Fruit fly (Drosophila melanogaster): Measurements from ENCODE around the gene CG6333.
A peak's percentile ranks its signal among the peaks of the same experiment; 100 is the strongest.

Gene CG6333

DNA sequence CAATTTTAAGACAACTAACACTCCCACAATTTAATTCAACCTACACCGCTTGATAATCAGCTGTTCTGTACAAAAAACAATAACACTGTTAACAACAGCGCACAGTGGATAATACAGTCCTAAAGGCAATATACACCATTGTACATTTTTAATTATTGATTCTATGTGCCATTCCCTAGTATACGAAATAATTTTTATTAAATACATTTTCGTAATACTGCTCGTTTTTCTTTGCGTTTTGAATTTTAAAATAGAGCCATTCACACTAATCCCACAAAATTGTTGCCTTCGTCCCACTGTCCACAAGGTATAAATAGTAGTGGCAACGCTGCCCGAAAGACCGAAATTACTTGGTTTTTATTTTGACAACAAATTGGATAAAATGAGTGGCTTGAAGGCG lies 52.5 kb downstream of the CG6333 start, which contains the start of the genes Coq4 and CG32176 (continued):
- TF ChIP-seq tio (GFP tag; optimal IDR thresholded peaks at IDR 0.05): peak; percentile 98
- peak; percentile 97 for TF ChIP-seq CG4820 (GFP tag; optimal IDR thresholded peaks at IDR 0.05)
- peak; percentile 99 for TF ChIP-seq pho (GFP tag; optimal IDR thresholded peaks at IDR 0.05)
- peak; percentile 98 for TF ChIP-seq gcm (GFP tag; optimal IDR thresholded peaks at IDR 0.05)
- peak; percentile 98 for TF ChIP-seq CG14014 (GFP tag; IDR thresholded peaks at IDR 0.05)
- peak; percentile 97 for TF ChIP-seq Rx (GFP tag; IDR thresholded peaks at IDR 0.05)
- peak; percentile 95 for TF ChIP-seq CG13296 (GFP tag; optimal IDR thresholded peaks at IDR 0.05)
- peak; percentile 94 for TF ChIP-seq btn (GFP tag; optimal IDR thresholded peaks at IDR 0.05)
- peak; percentile 95 for TF ChIP-seq Hmx (GFP tag; optimal IDR thresholded peaks at IDR 0.05)
- TF ChIP-seq GATAe (GFP tag; conservative IDR thresholded peaks at IDR 0.05): peak; percentile 80
- TF ChIP-seq nom (GFP tag; optimal IDR thresholded peaks at IDR 0.05): peak; percentile 83
- no peak for TF ChIP-seq pan (optimal IDR thresholded peaks at IDR 0.05)
- peak in 1 of 2 experiments; percentile 99 for TF ChIP-seq pan (GFP tag; optimal IDR thresholded peaks at IDR 0.05 in 1 of 2, IDR thresholded peaks at IDR 0.05 in 1 of 2)
- peak; percentile 96 for TF ChIP-seq gsb (GFP tag; IDR thresholded peaks at IDR 0.05)
- peak; percentile 98 for TF ChIP-seq CG3726 (GFP tag; IDR thresholded peaks at IDR 0.05)
- peak; percentile 95 for TF ChIP-seq mirr (GFP tag; optimal IDR thresholded peaks at IDR 0.05)
- peak; percentile 97 for TF ChIP-seq CG33213 (GFP tag; optimal IDR thresholded peaks at IDR 0.05)
- peak; percentile 48 for TF ChIP-seq ato (GFP tag; IDR thresholded peaks at IDR 0.05; ENCODE audit: partially characterized antibody)
- peak; percentile 94 for TF ChIP-seq ewg (GFP tag; optimal IDR thresholded peaks at IDR 0.05)
- peak; percentile 98 for TF ChIP-seq CG10462 (GFP tag; optimal IDR thresholded peaks at IDR 0.05)
- TF ChIP-seq Ravus (GFP tag; IDR thresholded peaks at IDR 0.05): peak; percentile 94
- TF ChIP-seq mam (GFP tag; optimal IDR thresholded peaks at IDR 0.05): peak; percentile 99
- peak; percentile 56 for TF ChIP-seq CG7745 (tag; optimal IDR thresholded peaks at IDR 0.05)
- TF ChIP-seq toy (GFP tag; IDR thresholded peaks at IDR 0.05): peak; percentile 91
- no peak for TF ChIP-seq HLHmδ (GFP tag; optimal IDR thresholded peaks at IDR 0.05)
- peak; percentile 97 for TF ChIP-seq eyg (GFP tag; optimal IDR thresholded peaks at IDR 0.05)
- TF ChIP-seq corto (GFP tag; optimal IDR thresholded peaks at IDR 0.05): peak; percentile 90
- TF ChIP-seq CG8944 (GFP tag; optimal IDR thresholded peaks at IDR 0.05): peak; percentile 99
- TF ChIP-seq maf-S (GFP tag; optimal IDR thresholded peaks at IDR 0.05): peak; percentile 98
- TF ChIP-seq CG15073 (GFP tag; optimal IDR thresholded peaks at IDR 0.05): peak; percentile 89
- peak; percentile 61 for TF ChIP-seq CTCF (GFP tag; optimal IDR thresholded peaks at IDR 0.05)
- TF ChIP-seq Fer3 (tag; optimal IDR thresholded peaks at IDR 0.05): peak; percentile 99
- TF ChIP-seq Awh (GFP tag; IDR thresholded peaks at IDR 0.05): peak; percentile 98
- peak; percentile 99 for TF ChIP-seq CG10654 (GFP tag; optimal IDR thresholded peaks at IDR 0.05)
- TF ChIP-seq Ets97D (GFP tag; optimal IDR thresholded peaks at IDR 0.05): peak; percentile 95
- TF ChIP-seq sna (GFP tag; IDR thresholded peaks at IDR 0.05; ENCODE audit: partially characterized antibody): peak; percentile 70
- TF ChIP-seq CG13424 (tag; optimal IDR thresholded peaks at IDR 0.05): peak; percentile 98
- peak; percentile 78 for TF ChIP-seq abd-A (tag; optimal IDR thresholded peaks at IDR 0.05)
- peak; percentile 99 for TF ChIP-seq CG4282 (GFP tag; optimal IDR thresholded peaks at IDR 0.05)
- TF ChIP-seq CG10431 (GFP tag; optimal IDR thresholded peaks at IDR 0.05): peak; percentile 92
- peak; percentile 94 for TF ChIP-seq trem (tag; optimal IDR thresholded peaks at IDR 0.05)
- TF ChIP-seq z (GFP tag; IDR thresholded peaks at IDR 0.05): peak; percentile 70; the same call in 2 of the 3 replicates
- peak; percentile 84 for TF ChIP-seq CkIIα-i1 (GFP tag; IDR thresholded peaks at IDR 0.05)
- TF ChIP-seq Stat92E (GFP tag; optimal IDR thresholded peaks at IDR 0.05): peak in 1 of 3 experiments; percentile 57
- no peak for TF ChIP-seq lov (optimal IDR thresholded peaks at IDR 0.05)
- TF ChIP-seq lov (GFP tag; IDR thresholded peaks at IDR 0.05): peak; percentile 96
- TF ChIP-seq CG31441 (GFP tag; IDR thresholded peaks at IDR 0.05): peak; percentile 95
- TF ChIP-seq CG12659 (GFP tag; optimal IDR thresholded peaks at IDR 0.05): peak; percentile 98
- peak; percentile 98 for TF ChIP-seq H2.0 (GFP tag; IDR thresholded peaks at IDR 0.05)
- peak; percentile 98 for TF ChIP-seq NFAT (GFP tag; IDR thresholded peaks at IDR 0.05)
- peak; percentile 99 for TF ChIP-seq dpn (GFP tag; optimal IDR thresholded peaks at IDR 0.05)
- TF ChIP-seq CG12104 (GFP tag; optimal IDR thresholded peaks at IDR 0.05): peak; percentile 94

Data from whole organism, embryonic.